Worm (Caenorhabditis elegans) whole organism, L1 larva: ENCODE results near the gene nsph-4.2.

Source experiments
- C04F5.9 ChIP-seq: sonication (generic microtip); optimal IDR thresholded peaks from 2 replicates; lab custom pipeline; 2016; ENCODE audit warnings: missing genetic modification characterization, missing compliant biosample characterization
- C34B4.2 ChIP-seq: sonication (generic microtip); optimal IDR thresholded peaks from 2 replicates; lab custom pipeline; 2017; ENCODE audit warnings: mild to moderate bottlenecking, missing genetic modification characterization, missing compliant biosample characterization
- Y116A8C.19 ChIP-seq: sonication (generic microtip); optimal IDR thresholded peaks from 2 replicates; lab custom pipeline; 2016; ENCODE audit warnings: missing compliant biosample characterization, missing genetic modification characterization, borderline replicate concordance
- aha-1 ChIP-seq: fragments of 150-350 bp; optimal IDR thresholded peaks from 2 replicates; lab custom pipeline; 2014; ENCODE audit warnings: missing biosample characterization, missing genetic modification characterization
- aly-2 ChIP-seq: fragments of 150-350 bp; optimal IDR thresholded peaks from 2 replicates; lab custom pipeline; 2014; ENCODE audit warnings: missing biosample characterization, missing genetic modification characterization
- ama-1 ChIP-seq: fragments of 150-350 bp; optimal IDR thresholded peaks from 2 replicates; lab custom pipeline; 2014
- blmp-1 ChIP-seq: fragments of 150-350 bp; optimal IDR thresholded peaks from 2 replicates; lab custom pipeline; 2014; ENCODE audit warnings: missing biosample characterization, missing genetic modification characterization
- ceh-8 ChIP-seq: fragments of 200-800 bp; sonication (Bioruptor generic); optimal IDR thresholded peaks from 2 replicates; lab custom pipeline; 2018; ENCODE audit warnings: mild to moderate bottlenecking, missing genetic modification characterization, moderate library complexity, missing compliant biosample characterization
- ceh-88 ChIP-seq: fragments of 200-800 bp; sonication (Bioruptor generic); IDR thresholded peaks from 2 replicates; pipeline ENCODE4 v1.3.6; 2022; ENCODE audit warnings: missing genetic modification characterization, missing compliant biosample characterization
- ces-1 ChIP-seq: fragments of 150-350 bp; optimal IDR thresholded peaks from 2 replicates; lab custom pipeline; 2014; ENCODE audit warnings: missing biosample characterization, missing genetic modification reagents, missing genetic modification characterization
- dpl-1 ChIP-seq, 3 experiments: fragments of 150-350 bp in 2 of 3; sonication (generic microtip) in 1 of 3; optimal IDR thresholded peaks; 2 replicates each; lab custom pipeline; 2014 to 2017; ENCODE audit warnings: missing biosample characterization in 3 of 3, missing genetic modification characterization in 3 of 3, missing genetic modification reagents in 3 of 3
- dsc-1 ChIP-seq: sonication (generic microtip); optimal IDR thresholded peaks from 2 replicates; lab custom pipeline; 2016; ENCODE audit warnings: mild to moderate bottlenecking, missing genetic modification characterization, missing compliant biosample characterization
- efl-1 ChIP-seq, 4 experiments: fragments of 150-350 bp; optimal IDR thresholded peaks in 3 of 4; peaks in 1 of 4; 1 replicate in 1 of 4; 2 replicates in 3 of 4; lab custom pipeline; 2014; ENCODE audit warnings: missing biosample characterization in 2 of 4, missing genetic modification characterization in 2 of 4, missing genetic modification reagents in 2 of 4
- efl-3 ChIP-seq: fragments of 200-800 bp; sonication (Bioruptor generic); optimal IDR thresholded peaks from 2 replicates; lab custom pipeline; 2018; ENCODE audit warnings: mild to moderate bottlenecking, missing genetic modification characterization, missing compliant biosample characterization
- egl-27 ChIP-seq, 2 experiments: fragments of 150-350 bp in 1 of 2; sonication (generic microtip); optimal IDR thresholded peaks; 3 replicates each; lab custom pipeline; 2017 to 2018; ENCODE audit warnings: missing biosample characterization in 2 of 2, missing genetic modification characterization in 2 of 2, missing genetic modification reagents in 2 of 2
- elt-2 ChIP-seq: sonication (generic microtip); optimal IDR thresholded peaks from 2 replicates; lab custom pipeline; 2016; ENCODE audit warnings: missing genetic modification characterization, mild to moderate bottlenecking, inconsistent platforms, missing compliant biosample characterization, missing genetic modification reagents
- elt-3 ChIP-seq, 6 experiments: fragments of 150-350 bp in 1 of 6; sonication (generic microtip); optimal IDR thresholded peaks; 2 replicates each; lab custom pipeline; 2017 to 2018; ENCODE audit warnings: missing biosample characterization in 6 of 6, missing genetic modification characterization in 6 of 6, inconsistent platforms in 1 of 6
- fkh-4 ChIP-seq: sonication (generic microtip); optimal IDR thresholded peaks from 2 replicates; lab custom pipeline; 2016; ENCODE audit warnings: missing compliant biosample characterization, missing genetic modification characterization, borderline replicate concordance
- grh-1 ChIP-seq: fragments of 200-800 bp; sonication (Bioruptor generic); IDR thresholded peaks from 2 replicates; pipeline ENCODE4 v1.3.6; 2022; ENCODE audit warnings: missing genetic modification reagents, missing genetic modification characterization, missing compliant biosample characterization
- hlh-4 ChIP-seq: sonication (generic microtip); optimal IDR thresholded peaks from 2 replicates; lab custom pipeline; 2016; ENCODE audit warnings: mild to moderate bottlenecking, missing genetic modification characterization, missing compliant biosample characterization
- hpl-2 ChIP-seq: fragments of 150-350 bp; optimal IDR thresholded peaks from 2 replicates; lab custom pipeline; 2014; ENCODE audit warnings: missing biosample characterization, missing genetic modification reagents, missing genetic modification characterization
- isw-1 ChIP-seq: fragments of 200-800 bp; sonication (Bioruptor generic); IDR thresholded peaks from 2 replicates; pipeline ENCODE4 v1.3.6; 2022; ENCODE audit warnings: missing genetic modification characterization, missing compliant biosample characterization
- lin-14 ChIP-seq: fragments of 200-800 bp; sonication (Bioruptor generic); optimal IDR thresholded peaks from 2 replicates; lab custom pipeline; 2018; ENCODE audit warnings: mild to moderate bottlenecking, missing genetic modification characterization, moderate library complexity, missing compliant biosample characterization
- lin-35 ChIP-seq, 2 experiments: fragments of 150-350 bp; optimal IDR thresholded peaks; 2 replicates each; lab custom pipeline; 2014; ENCODE audit warnings: missing biosample characterization in 2 of 2, missing genetic modification characterization in 2 of 2, missing genetic modification reagents in 2 of 2
- lin-39 ChIP-seq: fragments of 150-350 bp; optimal IDR thresholded peaks from 2 replicates; lab custom pipeline; 2014; ENCODE audit warnings: missing biosample characterization, missing genetic modification reagents, missing genetic modification characterization
- lir-3 ChIP-seq: sonication (generic microtip); optimal IDR thresholded peaks from 2 replicates; lab custom pipeline; 2016; ENCODE audit warnings: mild to moderate bottlenecking, missing genetic modification characterization, moderate library complexity, missing compliant biosample characterization; ENCODE audit not compliant: poor library complexity
- lsy-2 ChIP-seq, 2 experiments: fragments of 150-350 bp; optimal IDR thresholded peaks; 2 replicates each; lab custom pipeline; 2014; ENCODE audit warnings: missing biosample characterization in 2 of 2, missing genetic modification characterization in 2 of 2
- mdl-1 ChIP-seq, 2 experiments: fragments of 150-350 bp; optimal IDR thresholded peaks; 2 replicates each; lab custom pipeline; 2014 to 2017; ENCODE audit warnings: missing biosample characterization in 2 of 2, missing genetic modification characterization in 2 of 2, inconsistent platforms in 1 of 2
- mef-2 ChIP-seq: fragments of 150-350 bp; optimal IDR thresholded peaks from 2 replicates; lab custom pipeline; 2014; ENCODE audit warnings: missing biosample characterization, missing genetic modification characterization
- mep-1 ChIP-seq: fragments of 150-350 bp; optimal IDR thresholded peaks from 2 replicates; lab custom pipeline; 2014; ENCODE audit warnings: missing biosample characterization, missing genetic modification characterization
- nhr-11 ChIP-seq: fragments of 150-350 bp; optimal IDR thresholded peaks from 2 replicates; lab custom pipeline; 2014; ENCODE audit warnings: missing biosample characterization, missing genetic modification characterization
- nhr-12 ChIP-seq: sonication (generic microtip); optimal IDR thresholded peaks from 2 replicates; lab custom pipeline; 2017; ENCODE audit warnings: missing biosample characterization, missing genetic modification characterization
- nhr-47 ChIP-seq: sonication (generic microtip); optimal IDR thresholded peaks from 2 replicates; lab custom pipeline; 2016; ENCODE audit warnings: mild to moderate bottlenecking, missing genetic modification characterization, moderate library complexity, missing compliant biosample characterization
- nhr-71 ChIP-seq: sonication (generic microtip); optimal IDR thresholded peaks from 2 replicates; lab custom pipeline; 2016; ENCODE audit warnings: mild to moderate bottlenecking, missing genetic modification characterization, moderate library complexity, missing compliant biosample characterization
- nhr-77 ChIP-seq: fragments of 150-350 bp; optimal IDR thresholded peaks from 2 replicates; lab custom pipeline; 2014; ENCODE audit warnings: missing biosample characterization, missing genetic modification characterization
- nhr-85 ChIP-seq: sonication (generic microtip); peaks from one replicate; lab custom pipeline; 2016; ENCODE audit warnings: missing genetic modification characterization, inconsistent platforms, missing compliant biosample characterization
- pax-3 ChIP-seq: fragments of 200-800 bp; sonication (Bioruptor generic); optimal IDR thresholded peaks from 2 replicates; lab custom pipeline; 2018; ENCODE audit warnings: mild to moderate bottlenecking, missing genetic modification characterization, moderate library complexity, missing compliant biosample characterization
- pqm-1 ChIP-seq: sonication (generic microtip); optimal IDR thresholded peaks from 3 replicates; lab custom pipeline; 2017; ENCODE audit warnings: missing biosample characterization, missing genetic modification characterization
- rnt-1 ChIP-seq: sonication (generic microtip); optimal IDR thresholded peaks from 2 replicates; lab custom pipeline; 2016; ENCODE audit warnings: mild to moderate bottlenecking, missing genetic modification characterization, moderate library complexity, missing compliant biosample characterization
- snpc-4 ChIP-seq: fragments of 150-350 bp; optimal IDR thresholded peaks from 2 replicates; lab custom pipeline; 2014; ENCODE audit warnings: missing biosample characterization, missing genetic modification characterization
- snu-23 ChIP-seq: sonication (generic microtip); optimal IDR thresholded peaks from 2 replicates; lab custom pipeline; 2016; ENCODE audit warnings: missing genetic modification characterization, missing compliant biosample characterization
- sox-4 ChIP-seq: sonication (generic microtip); optimal IDR thresholded peaks from 2 replicates; lab custom pipeline; 2016; ENCODE audit warnings: missing genetic modification characterization, missing compliant biosample characterization
- sup-37 ChIP-seq: fragments of 200-800 bp; sonication (Bioruptor generic); optimal IDR thresholded peaks from 2 replicates; lab custom pipeline; 2018; ENCODE audit warnings: mild to moderate bottlenecking, missing genetic modification characterization, missing compliant biosample characterization
- unc-130 ChIP-seq: fragments of 150-350 bp; optimal IDR thresholded peaks from 2 replicates; lab custom pipeline; 2017; ENCODE audit warnings: missing biosample characterization, missing genetic modification characterization, inconsistent platforms
- unc-62 ChIP-seq: fragments of 150-350 bp; optimal IDR thresholded peaks from 2 replicates; lab custom pipeline; 2014; ENCODE audit warnings: missing biosample characterization, missing genetic modification reagents, missing genetic modification characterization
- unc-86 ChIP-seq: sonication (generic microtip); optimal IDR thresholded peaks from 2 replicates; lab custom pipeline; 2016; ENCODE audit warnings: missing genetic modification characterization, missing compliant biosample characterization
- unc-98 ChIP-seq: fragments of 200-800 bp; sonication (Bioruptor generic); IDR thresholded peaks from 2 replicates; pipeline ENCODE4 v1.3.6; 2022; ENCODE audit warnings: missing genetic modification characterization, missing compliant biosample characterization
- vab-15 ChIP-seq: sonication (generic microtip); optimal IDR thresholded peaks from 2 replicates; lab custom pipeline; 2017; ENCODE audit warnings: missing genotype, mild to moderate bottlenecking, missing genetic modification characterization, missing compliant biosample characterization
- zag-1 ChIP-seq: fragments of 150-350 bp; optimal IDR thresholded peaks from 2 replicates; lab custom pipeline; 2014; ENCODE audit warnings: missing biosample characterization, missing genetic modification characterization
- zip-4 ChIP-seq: fragments of 200-800 bp; sonication (Bioruptor generic); optimal IDR thresholded peaks from 2 replicates; lab custom pipeline; 2018; ENCODE audit warnings: mild to moderate bottlenecking, missing genetic modification characterization, moderate library complexity, missing compliant biosample characterization
- ztf-11 ChIP-seq, 2 experiments: sonication (generic microtip); optimal IDR thresholded peaks; 2 replicates each; lab custom pipeline; 2016 to 2017; ENCODE audit warnings: missing genetic modification characterization in 2 of 2, missing biosample characterization in 1 of 2, missing compliant biosample characterization in 1 of 2
- ztf-4 ChIP-seq: fragments of 150-350 bp; optimal IDR thresholded peaks from 2 replicates; lab custom pipeline; 2014; ENCODE audit warnings: missing biosample characterization, missing genetic modification characterization

The nsph-4.2 gene

DNA sequence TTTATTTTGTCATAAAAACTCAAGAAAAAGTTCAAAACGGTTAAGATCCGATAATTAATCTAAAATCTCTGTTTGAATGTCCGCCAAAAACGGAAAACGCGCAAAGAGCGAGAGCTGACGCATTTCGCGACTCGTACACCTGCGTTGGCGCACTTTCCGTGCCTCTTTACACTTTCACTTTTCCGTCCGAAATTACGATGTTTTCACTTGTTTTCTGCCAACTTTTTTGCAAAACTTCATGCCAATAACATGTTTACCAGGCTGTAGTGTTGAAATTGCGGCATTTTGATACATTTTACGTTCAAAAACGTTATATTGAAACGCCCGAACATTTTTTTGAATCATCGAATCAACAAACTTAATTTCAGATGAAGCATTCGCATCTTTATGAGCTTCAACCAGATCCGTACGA, 34.8 kb upstream of the nsph-4.2 start, which contains the start of gene W03F8.4 (continued):
- TF ChIP-seq sox-4 (tag; lab: Kevin White, UChicago) = peak; percentile 87
- peak; percentile 96 for TF ChIP-seq lin-39 (tag; lab: Kevin White, UChicago)
- peak; percentile 95 for TF ChIP-seq lin-14 (GFP tag; lab: Kevin White, UChicago)
- TF ChIP-seq dsc-1 (tag; lab: Kevin White, UChicago) = peak; percentile 97
- peak; percentile 96 for TF ChIP-seq unc-130
- TF ChIP-seq aly-2 (tag; lab: Kevin White, UChicago) = peak; percentile 85
- TF ChIP-seq hlh-4 (tag; lab: Kevin White, UChicago) = no peak
- TF ChIP-seq elt-3 (tag; optimal IDR thresholded peaks at IDR 0.05; lab: Kevin White, UChicago) = peak in 4 of 6 experiments; percentile 32 to 95 (median 88)
- peak; percentile 17; the same call in 1 of the 2 replicates for TF ChIP-seq unc-98 (GFP tag; lab: Robert Waterston, UW)
- peak; percentile 86 for TF ChIP-seq zip-4 (GFP tag; lab: Kevin White, UChicago)
- TF ChIP-seq ceh-88 (GFP tag; lab: Robert Waterston, UW) = peak; percentile 93
- TF ChIP-seq snu-23 (GFP tag; lab: Kevin White, UChicago) = peak; percentile 98
- no peak for TF ChIP-seq pqm-1 (tag; lab: Kevin White, UChicago)
- TF ChIP-seq C34B4.2 (tag; lab: Kevin White, UChicago) = peak; percentile 31
- TF ChIP-seq nhr-11 (tag; lab: Kevin White, UChicago) = peak; percentile 89
- TF ChIP-seq nhr-71 = peak; percentile 98
- TF ChIP-seq ces-1 (GFP tag; lab: Kevin White, UChicago) = no peak
- TF ChIP-seq mdl-1 (tag; optimal IDR thresholded peaks at IDR 0.05; lab: Kevin White, UChicago) = peak in 1 of 2 experiments; percentile 82
- TF ChIP-seq unc-62 (GFP tag; lab: Kevin White, UChicago) = peak; percentile 58
- peak; percentile 37 for TF ChIP-seq Y116A8C.19 (tag; lab: Kevin White, UChicago)
- TF ChIP-seq aha-1 (tag; lab: Kevin White, UChicago) = peak; percentile 68
- peak; percentile 93 for TF ChIP-seq isw-1 (GFP tag; lab: Robert Waterston, UW)
- peak; percentile 99 for TF ChIP-seq dpl-1 (GFP tag; optimal IDR thresholded peaks at IDR 0.05; lab: Kevin White, UChicago)
- TF ChIP-seq C04F5.9 = peak; percentile 85
- peak; percentile 84 for TF ChIP-seq pax-3 (tag; lab: Kevin White, UChicago)
- peak; percentile 84 for TF ChIP-seq lir-3 (tag; lab: Kevin White, UChicago)
- TF ChIP-seq grh-1 (GFP tag; lab: Robert Waterston, UW) = peak; percentile 98
- peak; percentile 52 to 77 for TF ChIP-seq ztf-11 (tag; optimal IDR thresholded peaks at IDR 0.05; lab: Kevin White, UChicago)
- TF ChIP-seq nhr-77 (tag; lab: Kevin White, UChicago) = peak; percentile 88
- peak; percentile 95 to 96 for TF ChIP-seq lsy-2 (tag; optimal IDR thresholded peaks at IDR 0.05; lab: Kevin White, UChicago)
- peak; percentile 99 for TF ChIP-seq nhr-85
- peak; percentile 92 for TF ChIP-seq sup-37 (GFP tag; lab: Kevin White, UChicago)
- TF ChIP-seq nhr-12 (tag; lab: Kevin White, UChicago) = no peak
- peak; percentile 78 for TF ChIP-seq efl-3 (GFP tag; lab: Kevin White, UChicago)
- TF ChIP-seq elt-2 (tag; lab: Kevin White, UChicago) = peak; percentile 82
- TF ChIP-seq egl-27 (tag; optimal IDR thresholded peaks at IDR 0.05; lab: Kevin White, UChicago) = peak in 1 of 2 experiments; percentile 43
- TF ChIP-seq blmp-1 = peak; percentile 100
- TF ChIP-seq ztf-4 (tag; lab: Kevin White, UChicago) = peak; percentile 91
- TF ChIP-seq hpl-2 (GFP tag; lab: Kevin White, UChicago) = peak; percentile 54
- TF ChIP-seq lin-35 (GFP tag; optimal IDR thresholded peaks at IDR 0.05; lab: Kevin White, UChicago) = peak; percentile 99
- peak; percentile 95 for TF ChIP-seq ceh-8 (GFP tag; lab: Kevin White, UChicago)
- TF ChIP-seq rnt-1 (tag; lab: Kevin White, UChicago) = peak; percentile 97
- peak; percentile 98 for TF ChIP-seq nhr-47 (tag; lab: Kevin White, UChicago)
- peak; percentile 90 for TF ChIP-seq snpc-4 (tag; lab: Kevin White, UChicago)
- TF ChIP-seq vab-15 (tag; lab: Kevin White, UChicago) = peak; percentile 43
- TF ChIP-seq mef-2 = peak; percentile 67
- peak; percentile 80 for TF ChIP-seq fkh-4 (tag; lab: Kevin White, UChicago)
- peak; percentile 96 to 100 for TF ChIP-seq efl-1 (optimal IDR thresholded peaks at IDR 0.05; lab: Kevin White, UChicago)
- TF ChIP-seq efl-1 (GFP tag; optimal IDR thresholded peaks at IDR 0.05 in 1 of 2; lab: Kevin White, UChicago) = peak; percentile 99 to 100
- no peak for TF ChIP-seq zag-1 (tag; lab: Kevin White, UChicago)
- TF ChIP-seq unc-86 (tag; lab: Kevin White, UChicago) = peak; percentile 91
- peak; percentile 98 for TF ChIP-seq mep-1 (tag; lab: Kevin White, UChicago)
- TF ChIP-seq ama-1 (lab: Kevin White, UChicago) = no peak
